Worm (Caenorhabditis elegans) whole organism, L2 larva: ENCODE measurements around the gene act-3.

ENCODE experiments used
- ama-1 ChIP-seq: fragments of 150-350 bp; optimal IDR thresholded peaks from 2 replicates; lab custom pipeline; 2018; ENCODE audit warnings: inconsistent platforms
- nhr-10 ChIP-seq: sonication (generic microtip); optimal IDR thresholded peaks from 2 replicates; lab custom pipeline; 2017; ENCODE audit warnings: missing biosample characterization, missing genetic modification characterization

- TF ChIP-seq ama-1 (peak; percentile 9), nhr-10 (tag; lab: Kevin White, UChicago) (no peak)
These were observed 46.9 kb upstream of the act-3 start for ce11 chrV:11121247-11121646.
